Worm (Caenorhabditis elegans) whole organism, L1 larva: ENCODE results near the gene rnh-1.1.

Experiments
- F16B12.6 ChIP-seq: fragments of 150-350 bp; optimal IDR thresholded peaks from 2 replicates; lab custom pipeline; 2014; ENCODE audit warnings: missing biosample characterization, missing genetic modification characterization
- aha-1 ChIP-seq: fragments of 150-350 bp; optimal IDR thresholded peaks from 2 replicates; lab custom pipeline; 2014; ENCODE audit warnings: missing biosample characterization, missing genetic modification characterization
- ceh-63 ChIP-seq: fragments of 200-800 bp; sonication (Bioruptor generic); optimal IDR thresholded peaks from 2 replicates; lab custom pipeline; 2018; ENCODE audit warnings: mild to moderate bottlenecking, missing genetic modification characterization, missing compliant biosample characterization
- ceh-8 ChIP-seq: fragments of 200-800 bp; sonication (Bioruptor generic); optimal IDR thresholded peaks from 2 replicates; lab custom pipeline; 2018; ENCODE audit warnings: mild to moderate bottlenecking, missing genetic modification characterization, moderate library complexity, missing compliant biosample characterization
- ceh-82 ChIP-seq, 3 experiments: fragments of 150-350 bp in 1 of 3; sonication (generic microtip) in 2 of 3; optimal IDR thresholded peaks; 2 replicates each; lab custom pipeline; 2014 to 2017; ENCODE audit warnings: missing biosample characterization in 3 of 3, missing genetic modification characterization in 3 of 3
- ceh-90 ChIP-seq: sonication (generic microtip); optimal IDR thresholded peaks from 2 replicates; lab custom pipeline; 2016; ENCODE audit warnings: missing genetic modification characterization, missing compliant biosample characterization
- ces-1 ChIP-seq: fragments of 150-350 bp; optimal IDR thresholded peaks from 2 replicates; lab custom pipeline; 2014; ENCODE audit warnings: missing biosample characterization, missing genetic modification reagents, missing genetic modification characterization
- dsc-1 ChIP-seq: sonication (generic microtip); optimal IDR thresholded peaks from 2 replicates; lab custom pipeline; 2016; ENCODE audit warnings: mild to moderate bottlenecking, missing genetic modification characterization, missing compliant biosample characterization
- efl-1 ChIP-seq, 4 experiments: fragments of 150-350 bp; optimal IDR thresholded peaks in 3 of 4; peaks in 1 of 4; 1 replicate in 1 of 4; 2 replicates in 3 of 4; lab custom pipeline; 2014; ENCODE audit warnings: missing biosample characterization in 2 of 4, missing genetic modification characterization in 2 of 4, missing genetic modification reagents in 2 of 4
- efl-3 ChIP-seq: fragments of 200-800 bp; sonication (Bioruptor generic); optimal IDR thresholded peaks from 2 replicates; lab custom pipeline; 2018; ENCODE audit warnings: mild to moderate bottlenecking, missing genetic modification characterization, missing compliant biosample characterization
- elt-3 ChIP-seq, 6 experiments: fragments of 150-350 bp in 1 of 6; sonication (generic microtip); optimal IDR thresholded peaks; 2 replicates each; lab custom pipeline; 2017 to 2018; ENCODE audit warnings: missing biosample characterization in 6 of 6, missing genetic modification characterization in 6 of 6, inconsistent platforms in 1 of 6
- fkh-10 ChIP-seq: sonication (generic microtip); optimal IDR thresholded peaks from 2 replicates; lab custom pipeline; 2017; ENCODE audit warnings: missing biosample characterization, missing genetic modification reagents, missing genetic modification characterization
- fkh-4 ChIP-seq: sonication (generic microtip); optimal IDR thresholded peaks from 2 replicates; lab custom pipeline; 2016; ENCODE audit warnings: missing compliant biosample characterization, missing genetic modification characterization, borderline replicate concordance
- fos-1 ChIP-seq: fragments of 150-350 bp; optimal IDR thresholded peaks from 2 replicates; lab custom pipeline; 2014; ENCODE audit warnings: missing biosample characterization, missing genetic modification characterization
- hlh-17 ChIP-seq: fragments of 200-800 bp; sonication (Bioruptor generic); optimal IDR thresholded peaks from 2 replicates; lab custom pipeline; 2018; ENCODE audit warnings: missing genetic modification characterization, mild to moderate bottlenecking, missing compliant biosample characterization, moderate library complexity, borderline replicate concordance
- hlh-4 ChIP-seq: sonication (generic microtip); optimal IDR thresholded peaks from 2 replicates; lab custom pipeline; 2016; ENCODE audit warnings: mild to moderate bottlenecking, missing genetic modification characterization, missing compliant biosample characterization
- isw-1 ChIP-seq: fragments of 200-800 bp; sonication (Bioruptor generic); IDR thresholded peaks from 2 replicates; pipeline ENCODE4 v1.3.6; 2022; ENCODE audit warnings: missing genetic modification characterization, missing compliant biosample characterization
- jun-1 ChIP-seq: fragments of 150-350 bp; optimal IDR thresholded peaks from 2 replicates; lab custom pipeline; 2014; ENCODE audit warnings: missing biosample characterization, missing genetic modification reagents, missing genetic modification characterization
- lin-13 ChIP-seq: fragments of 150-350 bp; optimal IDR thresholded peaks from 2 replicates; lab custom pipeline; 2014; ENCODE audit warnings: missing biosample characterization, missing genetic modification reagents, missing genetic modification characterization
- lin-14 ChIP-seq: fragments of 200-800 bp; sonication (Bioruptor generic); optimal IDR thresholded peaks from 2 replicates; lab custom pipeline; 2018; ENCODE audit warnings: mild to moderate bottlenecking, missing genetic modification characterization, moderate library complexity, missing compliant biosample characterization
- lin-35 ChIP-seq, 2 experiments: fragments of 150-350 bp; optimal IDR thresholded peaks; 2 replicates each; lab custom pipeline; 2014; ENCODE audit warnings: missing biosample characterization in 2 of 2, missing genetic modification characterization in 2 of 2, missing genetic modification reagents in 2 of 2
- lir-3 ChIP-seq: sonication (generic microtip); optimal IDR thresholded peaks from 2 replicates; lab custom pipeline; 2016; ENCODE audit warnings: mild to moderate bottlenecking, missing genetic modification characterization, moderate library complexity, missing compliant biosample characterization; ENCODE audit not compliant: poor library complexity
- mef-2 ChIP-seq: fragments of 150-350 bp; optimal IDR thresholded peaks from 2 replicates; lab custom pipeline; 2014; ENCODE audit warnings: missing biosample characterization, missing genetic modification characterization
- mep-1 ChIP-seq: fragments of 150-350 bp; optimal IDR thresholded peaks from 2 replicates; lab custom pipeline; 2014; ENCODE audit warnings: missing biosample characterization, missing genetic modification characterization
- nhr-11 ChIP-seq: fragments of 150-350 bp; optimal IDR thresholded peaks from 2 replicates; lab custom pipeline; 2014; ENCODE audit warnings: missing biosample characterization, missing genetic modification characterization
- nhr-12 ChIP-seq: sonication (generic microtip); optimal IDR thresholded peaks from 2 replicates; lab custom pipeline; 2017; ENCODE audit warnings: missing biosample characterization, missing genetic modification characterization
- nhr-19 ChIP-seq: fragments of 200-800 bp; sonication (Bioruptor generic); conservative IDR thresholded peaks from 2 replicates; pipeline ENCODE4 v1.3.6; 2022; ENCODE audit warnings: missing genetic modification characterization, missing compliant biosample characterization
- nhr-20 ChIP-seq: sonication (generic microtip); optimal IDR thresholded peaks from 2 replicates; lab custom pipeline; 2016; ENCODE audit warnings: mild to moderate bottlenecking, missing genetic modification characterization, missing compliant biosample characterization
- nhr-237 ChIP-seq: fragments of 150-350 bp; optimal IDR thresholded peaks from 2 replicates; lab custom pipeline; 2014; ENCODE audit warnings: missing biosample characterization, missing genetic modification characterization
- nhr-47 ChIP-seq: sonication (generic microtip); optimal IDR thresholded peaks from 2 replicates; lab custom pipeline; 2016; ENCODE audit warnings: mild to moderate bottlenecking, missing genetic modification characterization, moderate library complexity, missing compliant biosample characterization
- nhr-77 ChIP-seq: fragments of 150-350 bp; optimal IDR thresholded peaks from 2 replicates; lab custom pipeline; 2014; ENCODE audit warnings: missing biosample characterization, missing genetic modification characterization
- nhr-84 ChIP-seq: sonication (generic microtip); optimal IDR thresholded peaks from 2 replicates; lab custom pipeline; 2017; ENCODE audit warnings: missing biosample characterization, missing genetic modification characterization
- pag-3 ChIP-seq: sonication (generic microtip); optimal IDR thresholded peaks from 2 replicates; lab custom pipeline; 2017; ENCODE audit warnings: missing genetic modification characterization, mild to moderate bottlenecking, missing compliant biosample characterization, antibody characterized with exemption, borderline replicate concordance; ENCODE audit not compliant: insufficient read depth
- pqm-1 ChIP-seq: sonication (generic microtip); optimal IDR thresholded peaks from 3 replicates; lab custom pipeline; 2017; ENCODE audit warnings: missing biosample characterization, missing genetic modification characterization
- rnt-1 ChIP-seq: sonication (generic microtip); optimal IDR thresholded peaks from 2 replicates; lab custom pipeline; 2016; ENCODE audit warnings: mild to moderate bottlenecking, missing genetic modification characterization, moderate library complexity, missing compliant biosample characterization
- snpc-4 ChIP-seq: fragments of 150-350 bp; optimal IDR thresholded peaks from 2 replicates; lab custom pipeline; 2014; ENCODE audit warnings: missing biosample characterization, missing genetic modification characterization
- snu-23 ChIP-seq: sonication (generic microtip); optimal IDR thresholded peaks from 2 replicates; lab custom pipeline; 2016; ENCODE audit warnings: missing genetic modification characterization, missing compliant biosample characterization
- sox-4 ChIP-seq: sonication (generic microtip); optimal IDR thresholded peaks from 2 replicates; lab custom pipeline; 2016; ENCODE audit warnings: missing genetic modification characterization, missing compliant biosample characterization
- sptf-1 ChIP-seq: fragments of 150-350 bp; optimal IDR thresholded peaks from 2 replicates; lab custom pipeline; 2014; ENCODE audit warnings: missing biosample characterization, missing genetic modification characterization
- sup-37 ChIP-seq: fragments of 200-800 bp; sonication (Bioruptor generic); optimal IDR thresholded peaks from 2 replicates; lab custom pipeline; 2018; ENCODE audit warnings: mild to moderate bottlenecking, missing genetic modification characterization, missing compliant biosample characterization
- tbx-2 ChIP-seq: sonication (generic microtip); optimal IDR thresholded peaks from 2 replicates; lab custom pipeline; 2016; ENCODE audit warnings: missing genetic modification characterization, missing compliant biosample characterization
- tlp-1 ChIP-seq: fragments of 150-350 bp; optimal IDR thresholded peaks from 2 replicates; lab custom pipeline; 2014; ENCODE audit warnings: missing biosample characterization, missing genetic modification characterization
- unc-130 ChIP-seq: fragments of 150-350 bp; optimal IDR thresholded peaks from 2 replicates; lab custom pipeline; 2017; ENCODE audit warnings: missing biosample characterization, missing genetic modification characterization, inconsistent platforms
- vab-15 ChIP-seq: sonication (generic microtip); optimal IDR thresholded peaks from 2 replicates; lab custom pipeline; 2017; ENCODE audit warnings: missing genotype, mild to moderate bottlenecking, missing genetic modification characterization, missing compliant biosample characterization
- xbp-1 ChIP-seq: sonication (generic microtip); optimal IDR thresholded peaks from 2 replicates; lab custom pipeline; 2016; ENCODE audit warnings: missing genetic modification characterization, missing compliant biosample characterization
- ztf-11 ChIP-seq, 2 experiments: sonication (generic microtip); optimal IDR thresholded peaks; 2 replicates each; lab custom pipeline; 2016 to 2017; ENCODE audit warnings: missing genetic modification characterization in 2 of 2, missing biosample characterization in 1 of 2, missing compliant biosample characterization in 1 of 2

Gene rnh-1.1

DNA sequence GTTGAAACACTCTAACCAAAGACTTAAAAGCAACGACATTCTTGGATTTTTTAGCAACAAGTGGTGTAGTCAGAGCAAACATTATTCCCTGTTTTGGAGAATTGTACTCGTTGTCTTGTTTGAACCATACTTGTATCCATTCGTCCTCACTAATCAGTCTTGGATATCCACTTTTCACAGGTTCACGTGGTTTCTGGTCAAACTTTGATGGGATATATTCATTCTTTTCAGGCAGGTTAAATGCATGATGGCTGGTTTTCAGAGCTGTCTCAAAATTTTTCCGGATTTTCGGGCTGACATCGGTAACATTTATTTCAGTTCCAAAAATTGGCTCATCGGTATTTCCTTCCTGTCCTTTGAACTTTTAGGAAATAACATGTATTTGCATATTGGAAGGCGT is 4.1 kb upstream of the rnh-1.1 start:
- TF ChIP-seq efl-3 (GFP tag; lab: Kevin White, UChicago) (no peak), efl-1 (optimal IDR thresholded peaks at IDR 0.05; lab: Kevin White, UChicago) (no peak), efl-1 (GFP tag; optimal IDR thresholded peaks at IDR 0.05 in 1 of 2; lab: Kevin White, UChicago) (peak in 1 of 2 experiments; percentile 62), mef-2 (no peak), pqm-1 (tag; lab: Kevin White, UChicago) (no peak), hlh-4 (tag; lab: Kevin White, UChicago) (no peak), ceh-63 (GFP tag; lab: Kevin White, UChicago) (no peak), snu-23 (GFP tag; lab: Kevin White, UChicago) (no peak), mep-1 (tag; lab: Kevin White, UChicago) (no peak)

DNA sequence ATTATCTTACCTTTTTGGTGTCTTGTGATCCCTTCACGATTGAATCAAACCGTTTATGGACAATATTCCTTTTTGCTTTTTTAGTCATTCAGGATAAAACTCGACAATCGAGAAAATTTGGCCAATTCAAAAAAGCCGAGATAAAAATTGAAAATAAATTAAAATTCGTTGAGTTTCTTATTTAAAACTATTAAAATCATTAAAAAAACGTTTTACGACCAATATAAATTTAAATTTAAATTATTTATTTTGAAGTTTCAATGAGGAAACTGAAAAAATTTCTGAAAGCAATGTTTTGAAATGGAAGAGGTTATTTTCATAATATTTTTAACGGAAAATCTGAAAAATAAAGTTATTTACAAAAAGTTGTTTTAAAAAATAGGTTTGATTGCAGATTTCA is 2.3 kb upstream of the rnh-1.1 start, which contains the start of gene ZK1290.15:
TSS of gene ZK1290.15 (plus strand) at position 301 of the 400 bp plus-strand sequence.
- TF ChIP-seq sptf-1 (tag; lab: Kevin White, UChicago): no peak
- TF ChIP-seq jun-1: no peak
- no peak for TF ChIP-seq dsc-1 (tag; lab: Kevin White, UChicago)
- no peak for TF ChIP-seq fos-1 (tag; lab: Kevin White, UChicago)
- no peak for TF ChIP-seq nhr-47 (tag; lab: Kevin White, UChicago)
- TF ChIP-seq efl-3 (GFP tag; lab: Kevin White, UChicago): no peak
- no peak for TF ChIP-seq ztf-11 (tag; optimal IDR thresholded peaks at IDR 0.05; lab: Kevin White, UChicago)
- no peak for TF ChIP-seq sox-4 (tag; lab: Kevin White, UChicago)
- TF ChIP-seq fkh-10 (GFP tag; lab: Kevin White, UChicago): no peak
- TF ChIP-seq ceh-63 (GFP tag; lab: Kevin White, UChicago): no peak
- no peak for TF ChIP-seq rnt-1 (tag; lab: Kevin White, UChicago)
- no peak for TF ChIP-seq F16B12.6
- no peak for TF ChIP-seq lin-35 (GFP tag; optimal IDR thresholded peaks at IDR 0.05; lab: Kevin White, UChicago)
- no peak for TF ChIP-seq ceh-8

DNA sequence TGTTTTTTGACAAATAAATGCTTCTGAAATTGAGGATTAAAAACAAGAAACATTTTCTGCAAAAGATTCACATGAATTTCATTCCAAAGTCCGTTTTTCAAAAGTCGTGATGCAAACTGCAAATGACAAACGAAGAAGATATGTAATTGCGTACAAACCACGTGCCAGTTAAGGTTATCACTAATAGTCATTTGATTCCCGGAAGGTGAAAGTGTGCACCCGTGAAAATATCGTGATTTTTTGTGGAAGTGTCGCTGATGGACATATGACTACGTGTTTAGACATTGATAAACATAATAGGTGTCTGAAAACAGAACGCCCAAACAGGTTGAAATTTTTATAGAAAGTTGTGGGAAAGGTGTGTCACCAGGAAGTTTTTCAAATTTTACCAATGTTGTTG is 2.7 kb downstream of the rnh-1.1 start:
- no peak for TF ChIP-seq hlh-17
- peak in 1 of 2 experiments; percentile 8 for TF ChIP-seq efl-1 (optimal IDR thresholded peaks at IDR 0.05; lab: Kevin White, UChicago)
- peak in 1 of 2 experiments; percentile 91 for TF ChIP-seq efl-1 (GFP tag; optimal IDR thresholded peaks at IDR 0.05 in 1 of 2; lab: Kevin White, UChicago)
- no peak for TF ChIP-seq nhr-77 (tag; lab: Kevin White, UChicago)
- no peak for TF ChIP-seq snu-23 (GFP tag; lab: Kevin White, UChicago)
- peak; percentile 3 for TF ChIP-seq lin-13 (GFP tag; lab: Kevin White, UChicago)
- TF ChIP-seq vab-15 (tag; lab: Kevin White, UChicago): peak; percentile 29
- no peak for TF ChIP-seq efl-3 (GFP tag; lab: Kevin White, UChicago)
- TF ChIP-seq ceh-90 (tag; lab: Kevin White, UChicago): no peak
- TF ChIP-seq fkh-4 (tag; lab: Kevin White, UChicago): no peak
- no peak for TF ChIP-seq ces-1 (GFP tag; lab: Kevin White, UChicago)
- no peak for TF ChIP-seq pag-3
- no peak for TF ChIP-seq dsc-1 (tag; lab: Kevin White, UChicago)
- peak; percentile 64 for TF ChIP-seq tbx-2 (tag; lab: Kevin White, UChicago)
- TF ChIP-seq nhr-20 (tag; lab: Kevin White, UChicago): peak; percentile 89
- TF ChIP-seq rnt-1 (tag; lab: Kevin White, UChicago): no peak
- TF ChIP-seq mef-2: no peak
- TF ChIP-seq nhr-84 (tag; lab: Kevin White, UChicago): no peak
- TF ChIP-seq lir-3 (tag; lab: Kevin White, UChicago): peak; percentile 31
- no peak for TF ChIP-seq snpc-4 (tag; lab: Kevin White, UChicago)
- TF ChIP-seq lin-35 (GFP tag; optimal IDR thresholded peaks at IDR 0.05; lab: Kevin White, UChicago): peak in 1 of 2 experiments; percentile 82
- TF ChIP-seq tlp-1 (tag; lab: Kevin White, UChicago): no peak
- no peak for TF ChIP-seq jun-1
- TF ChIP-seq ceh-82 (tag; optimal IDR thresholded peaks at IDR 0.05; lab: Kevin White, UChicago): no peak
- no peak for TF ChIP-seq sptf-1 (tag; lab: Kevin White, UChicago)
- no peak for TF ChIP-seq fos-1 (tag; lab: Kevin White, UChicago)
- no peak for TF ChIP-seq nhr-237 (tag; lab: Kevin White, UChicago)
- TF ChIP-seq nhr-19 (GFP tag; lab: Robert Waterston, UW): peak; percentile 81
- TF ChIP-seq ceh-63 (GFP tag; lab: Kevin White, UChicago): no peak
- TF ChIP-seq isw-1 (GFP tag; lab: Robert Waterston, UW): no peak
- no peak for TF ChIP-seq nhr-12 (tag; lab: Kevin White, UChicago)
- TF ChIP-seq sup-37 (GFP tag; lab: Kevin White, UChicago): no peak
- TF ChIP-seq aha-1: no peak
- no peak for TF ChIP-seq F16B12.6
- TF ChIP-seq nhr-11: no peak
- peak; percentile 71 for TF ChIP-seq lin-14 (GFP tag; lab: Kevin White, UChicago)
- TF ChIP-seq xbp-1: no peak
- peak; percentile 64 for TF ChIP-seq unc-130
- TF ChIP-seq elt-3 (tag; optimal IDR thresholded peaks at IDR 0.05; lab: Kevin White, UChicago): peak in 2 of 6 experiments; percentile 92 to 95
